ENCODE assay signal across 5 worm cellular contexts in the genomic region with DNA sequence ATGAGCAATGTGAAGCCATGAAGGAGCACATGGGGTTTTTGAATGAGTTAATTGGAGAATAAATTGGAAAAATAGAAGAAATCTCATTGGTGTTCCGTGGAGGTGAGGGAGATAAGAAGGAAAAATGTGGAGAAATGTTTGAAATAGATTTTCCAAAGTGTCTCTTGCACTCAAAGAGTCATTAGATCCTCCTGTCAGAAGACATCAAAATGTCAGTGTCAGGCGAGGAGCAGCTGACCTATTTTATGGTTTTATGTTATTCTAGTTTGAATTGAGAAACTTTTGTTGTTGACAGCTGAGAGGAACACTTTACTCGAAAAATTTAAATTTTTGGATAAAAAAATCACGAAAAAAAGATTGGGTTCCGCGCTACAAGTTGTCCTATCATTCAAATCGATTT.
A peak's percentile ranks its signal among the peaks of the same experiment; 100 is the strongest.
TF ChIP-seq lines count a peak whose summit lies in the region.

A gene (minus strand): TSS at position 122 of the 400 bp plus-strand sequence.

TF ChIP-seq in whole organism, L1 larva, 84 proteins besides CTCF, POLR2A, EP300 and RAD21:
- TF ChIP-seq ztf-4 (tag; optimal IDR thresholded peaks at IDR 0.05; lab: Kevin White, UChicago) (no peak), C04F5.9 (tag; optimal IDR thresholded peaks at IDR 0.05; lab: Kevin White, UChicago) (no peak), rnt-1 (tag; optimal IDR thresholded peaks at IDR 0.05; lab: Kevin White, UChicago) (peak; percentile 45), unc-86 (tag; optimal IDR thresholded peaks at IDR 0.05; lab: Kevin White, UChicago) (no peak), egl-13 (tag; optimal IDR thresholded peaks at IDR 0.05; lab: Kevin White, UChicago) (no peak)

TF ChIP-seq in whole organism, L3 larva, 47 proteins besides CTCF, POLR2A, EP300 and RAD21:
- TF ChIP-seq elt-3 (tag; optimal IDR thresholded peaks at IDR 0.05; lab: Kevin White, UChicago) (no peak), egl-5 (tag; optimal IDR thresholded peaks at IDR 0.05; lab: Kevin White, UChicago) (peak; percentile 14)

TF ChIP-seq in whole organism, early embryonic, 17 proteins besides CTCF, POLR2A, EP300 and RAD21:
- TF ChIP-seq tbx-11 (GFP tag; IDR thresholded peaks at IDR 0.05; lab: Robert Waterston, UW) (no peak), sea-1 (GFP tag; conservative IDR thresholded peaks at IDR 0.05; lab: Robert Waterston, UW) (0 out of 2 replicates have a peak, but pooled peaks have one; percentile 6), B0310.2 (tag; optimal IDR thresholded peaks at IDR 0.05; lab: Kevin White, UChicago) (no peak), ceh-36 (tag; optimal IDR thresholded peaks at IDR 0.05; lab: Kevin White, UChicago) (no peak), tbx-37 (GFP tag; conservative IDR thresholded peaks at IDR 0.05; lab: Robert Waterston, UW) (no peak), tra-4 (tag; optimal IDR thresholded peaks at IDR 0.05; lab: Kevin White, UChicago) (no peak)

TF ChIP-seq in whole organism, late embryonic, 69 proteins besides CTCF, POLR2A, EP300 and RAD21:
- TF ChIP-seq hlh-8 (tag; optimal IDR thresholded peaks at IDR 0.05; lab: Kevin White, UChicago) (no peak), unc-55 (GFP tag; optimal IDR thresholded peaks at IDR 0.05; lab: Kevin White, UChicago) (peak; percentile 77)

TF ChIP-seq in whole organism, mixed stage, embryonic, 35 proteins besides CTCF, POLR2A, EP300 and RAD21:
- no peak for TF ChIP-seq ces-1 (GFP tag; optimal IDR thresholded peaks at IDR 0.05; lab: Kevin White, UChicago)
- no peak for TF ChIP-seq unc-120 (tag; optimal IDR thresholded peaks at IDR 0.05; lab: Kevin White, UChicago; ENCODE audit: poor library complexity, severe bottlenecking)
- no peak for TF ChIP-seq lin-13 (tag; optimal IDR thresholded peaks at IDR 0.05; lab: Kevin White, UChicago)
- TF ChIP-seq ham-2 (GFP tag; optimal IDR thresholded peaks at IDR 0.05; lab: Kevin White, UChicago): no peak
- TF ChIP-seq tbx-8 (GFP tag; optimal IDR thresholded peaks at IDR 0.05; lab: Kevin White, UChicago): no peak
- TF ChIP-seq hlh-1 (tag; optimal IDR thresholded peaks at IDR 0.05; lab: Kevin White, UChicago): peak; percentile 77
- TF ChIP-seq mep-1 (tag; optimal IDR thresholded peaks at IDR 0.05; lab: Kevin White, UChicago): no peak
- TF ChIP-seq unc-62 (GFP tag; optimal IDR thresholded peaks at IDR 0.05; lab: Kevin White, UChicago): peak; percentile 72
TF ChIP-seq in whole organism, mixed stage, embryonic: peak in this region for 2.
